Worm (Caenorhabditis elegans) whole organism, midembryonic: ENCODE measurements around the gene pud-1.2.

Experiments
- med-1 ChIP-seq: sonication (generic microtip); optimal IDR thresholded peaks from 2 replicates; lab custom pipeline; 2017; ENCODE audit warnings: missing genetic modification characterization, mild to moderate bottlenecking, missing compliant biosample characterization, antibody characterized with exemption, missing genetic modification reagents; ENCODE audit not compliant: insufficient read depth
- ztf-23 ChIP-seq: fragments of 200-800 bp; sonication (Bioruptor generic); IDR thresholded peaks from 2 replicates; pipeline ENCODE4 v1.3.6; 2022; ENCODE audit warnings: missing genetic modification reagents, missing genetic modification characterization, missing compliant biosample characterization

DNA sequence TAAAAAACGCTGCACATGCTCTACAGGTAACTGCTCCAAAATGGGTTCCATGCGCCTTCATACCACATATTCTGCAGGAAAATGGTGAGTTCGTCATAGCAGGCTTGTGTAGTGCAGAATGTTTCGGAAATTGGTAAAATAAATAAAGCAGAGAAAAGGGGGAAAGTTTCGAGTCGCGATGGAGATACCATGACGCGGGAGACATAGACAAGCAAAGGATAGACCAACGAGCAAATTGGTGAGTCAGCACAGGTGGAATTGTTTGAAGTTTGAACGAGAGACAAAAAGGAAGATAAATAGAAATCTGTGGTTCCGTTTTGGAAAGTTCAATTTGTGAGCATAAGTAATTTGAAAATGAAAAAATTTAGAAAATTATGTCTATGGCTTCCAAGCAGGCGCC, 32.0 kb downstream of the pud-1.2 start, which contains the start of gene nhr-225:
- TF ChIP-seq med-1 (GFP tag; lab: Kevin White, UChicago) (no peak), ztf-23 (no peak)
